Fruit fly (Drosophila melanogaster) whole organism, embryonic: ENCODE data around the gene Gcn5.

Experiments used
- ATbp ChIP-seq: fragments of 200-800 bp; sonication (Bioruptor generic); optimal IDR thresholded peaks from 2 replicates; lab custom pipeline; 2017; ENCODE audit warnings: missing biosample characterization, mild to moderate bottlenecking, missing genetic modification characterization, missing genetic modification reagents
- Adf1 ChIP-seq: fragments of 200-800 bp; sonication (Bioruptor generic); IDR thresholded peaks from 2 replicates; pipeline ENCODE4 v1.3.6; 2022; ENCODE audit warnings: missing biosample characterization, missing genetic modification characterization
- Atf6 ChIP-seq: fragments of 200-800 bp; sonication (Bioruptor generic); IDR thresholded peaks from 2 replicates; pipeline ENCODE4 v1.3.6; 2022; ENCODE audit warnings: missing biosample characterization, missing genetic modification characterization
- CG11398 ChIP-seq: fragments of 200-800 bp; sonication (Bioruptor generic); optimal IDR thresholded peaks from 2 replicates; lab custom pipeline; 2016; ENCODE audit warnings: missing biosample characterization, missing genetic modification characterization
- CG12299 ChIP-seq: fragments of 200-800 bp; sonication (Bioruptor generic); optimal IDR thresholded peaks from 2 replicates; lab custom pipeline; 2018; ENCODE audit warnings: missing biosample characterization, mild to moderate bottlenecking, missing genetic modification characterization
- CG13296 ChIP-seq: fragments of 200-800 bp; sonication (Bioruptor generic); optimal IDR thresholded peaks from 3 replicates; lab custom pipeline; 2018; ENCODE audit warnings: missing biosample characterization, mild to moderate bottlenecking, missing genetic modification characterization
- CG1529 ChIP-seq: fragments of 200-800 bp; sonication (Bioruptor generic); optimal IDR thresholded peaks from 3 replicates; lab custom pipeline; 2018; ENCODE audit warnings: missing biosample characterization, missing genetic modification characterization
- CG15601 ChIP-seq: fragments of 200-800 bp; sonication (Bioruptor generic); optimal IDR thresholded peaks from 3 replicates; lab custom pipeline; 2019; ENCODE audit warnings: missing biosample characterization, mild to moderate bottlenecking, missing genetic modification characterization, moderate library complexity
- CG3065 ChIP-seq: fragments of 200-800 bp; sonication (Bioruptor generic); optimal IDR thresholded peaks from 2 replicates; lab custom pipeline; 2016; ENCODE audit warnings: missing biosample characterization, missing genetic modification characterization
- CG31365 ChIP-seq: fragments of 200-800 bp; sonication (Bioruptor generic); optimal IDR thresholded peaks from 2 replicates; lab custom pipeline; 2018; ENCODE audit warnings: missing biosample characterization, mild to moderate bottlenecking, missing genetic modification characterization
- CG42726 ChIP-seq: fragments of 200-800 bp; sonication (Bioruptor generic); IDR thresholded peaks from 2 replicates; pipeline ENCODE4 v1.3.6; 2022; ENCODE audit warnings: missing biosample characterization, missing genetic modification characterization; ENCODE audit not compliant: partially characterized antibody
- CG4282 ChIP-seq: fragments of 200-800 bp; sonication (Bioruptor generic); optimal IDR thresholded peaks from 2 replicates; lab custom pipeline; 2016; ENCODE audit warnings: missing biosample characterization, missing genetic modification characterization
- CG4360 ChIP-seq: fragments of 200-800 bp; sonication (Bioruptor generic); IDR thresholded peaks from 2 replicates; pipeline ENCODE4 v1.3.6; 2022; ENCODE audit warnings: missing biosample characterization, missing genetic modification characterization
- CkIIα-i1 ChIP-seq: fragments of 200-800 bp; sonication (Bioruptor generic); IDR thresholded peaks from 2 replicates; pipeline ENCODE4 v1.3.6; 2022; ENCODE audit warnings: missing biosample characterization, missing genetic modification characterization
- CrebB ChIP-seq: fragments of 200-800 bp; sonication (Bioruptor generic); optimal IDR thresholded peaks from 3 replicates; lab custom pipeline; 2018; ENCODE audit warnings: missing biosample characterization, mild to moderate bottlenecking, missing genetic modification characterization
- Ets65A ChIP-seq: fragments of 200-800 bp; sonication (Bioruptor generic); peaks from one replicate; lab custom pipeline; 2016; ENCODE audit warnings: missing biosample characterization, missing genetic modification characterization
- Hr39 ChIP-seq: fragments of >200 bp; optimal IDR thresholded peaks from 2 replicates; lab custom pipeline; 2017
- Mes4 ChIP-seq: fragments of 200-800 bp; sonication (Bioruptor generic); optimal IDR thresholded peaks from 2 replicates; lab custom pipeline; 2016; ENCODE audit warnings: missing biosample characterization, missing genetic modification characterization
- Pdp1 ChIP-seq, 2 experiments: fragments of 200-800 bp; sonication (Bioruptor generic); optimal IDR thresholded peaks; 3 replicates each; lab custom pipeline; 2016; ENCODE audit warnings: missing biosample characterization in 2 of 2, missing genetic modification characterization in 2 of 2, mild to moderate bottlenecking in 1 of 2, moderate library complexity in 1 of 2
- Sox100B ChIP-seq: fragments of 200-800 bp; sonication (Bioruptor generic); optimal IDR thresholded peaks from 3 replicates; lab custom pipeline; 2018; ENCODE audit warnings: missing biosample characterization, mild to moderate bottlenecking, missing genetic modification characterization
- Taf1 ChIP-seq: fragments of 200-800 bp; sonication (Bioruptor generic); IDR thresholded peaks from 2 replicates; pipeline ENCODE4 v1.3.6; 2022; ENCODE audit warnings: missing biosample characterization, missing genetic modification characterization
- bbx ChIP-seq: fragments of 200-800 bp; sonication (Bioruptor generic); IDR thresholded peaks from 2 replicates; pipeline ENCODE4 v1.3.6; 2022; ENCODE audit warnings: missing biosample characterization, missing genetic modification characterization; ENCODE audit not compliant: partially characterized antibody
- bowl ChIP-seq: fragments of 200-800 bp; sonication (Bioruptor generic); IDR thresholded peaks from 2 replicates; pipeline ENCODE4 v1.3.6; 2022; ENCODE audit warnings: missing biosample characterization, missing genetic modification characterization
- dmrt11E ChIP-seq: fragments of 200-800 bp; sonication (Bioruptor generic); optimal IDR thresholded peaks from 3 replicates; lab custom pipeline; 2018; ENCODE audit warnings: missing biosample characterization, mild to moderate bottlenecking, missing genetic modification characterization, moderate library complexity
- emc ChIP-seq: fragments of 200-800 bp; sonication (Bioruptor generic); optimal IDR thresholded peaks from 2 replicates; lab custom pipeline; 2016; ENCODE audit warnings: missing biosample characterization, missing genetic modification characterization
- ftz-f1 ChIP-seq: fragments of 200-800 bp; sonication (Bioruptor generic); optimal IDR thresholded peaks from 2 replicates; lab custom pipeline; 2016; ENCODE audit warnings: missing biosample characterization, missing genetic modification characterization
- gcm2 ChIP-seq: fragments of 200-800 bp; sonication (Bioruptor generic); optimal IDR thresholded peaks from 2 replicates; lab custom pipeline; 2016; ENCODE audit warnings: missing biosample characterization, missing genetic modification characterization
- gem ChIP-seq: fragments of 200-800 bp; sonication (Bioruptor generic); optimal IDR thresholded peaks from 2 replicates; lab custom pipeline; 2019; ENCODE audit warnings: missing biosample characterization, mild to moderate bottlenecking, missing genetic modification characterization, moderate library complexity
- hth ChIP-seq: fragments of >200 bp; optimal IDR thresholded peaks from 2 replicates; lab custom pipeline; 2017; ENCODE audit warnings: inconsistent platforms
- ken ChIP-seq: fragments of 200-800 bp; sonication (Bioruptor generic); IDR thresholded peaks from 3 replicates; pipeline ENCODE4 v1.3.6; 2022; ENCODE audit warnings: missing biosample characterization, missing genetic modification characterization
- luna ChIP-seq: fragments of 200-800 bp; sonication (Bioruptor generic); optimal IDR thresholded peaks from 2 replicates; lab custom pipeline; 2016; ENCODE audit warnings: missing biosample characterization, missing genetic modification characterization
- nerfin-2 ChIP-seq: fragments of 200-800 bp; sonication (Bioruptor generic); IDR thresholded peaks from 2 replicates; pipeline ENCODE4 v1.3.6; 2022; ENCODE audit warnings: missing biosample characterization, missing genetic modification characterization; ENCODE audit not compliant: partially characterized antibody
- pan ChIP-seq, 4 experiments: fragments of >200 bp in 3 of 4; fragments of 200-800 bp in 1 of 4; sonication (Bioruptor generic) in 1 of 4; optimal IDR thresholded peaks in 3 of 4; IDR thresholded peaks in 1 of 4; 2 replicates each; pipeline versions ENCODE4 v1.3.6 to Lab custom; 2017 to 2022; ENCODE audit warnings: missing biosample characterization in 2 of 4, missing genetic modification characterization in 2 of 4, mixed read lengths in 1 of 4
- rib ChIP-seq: fragments of 200-800 bp; sonication (Bioruptor generic); IDR thresholded peaks from 2 replicates; pipeline ENCODE4 v1.3.6; 2022; ENCODE audit warnings: missing biosample characterization, missing genetic modification characterization
- ro ChIP-seq: fragments of 200-800 bp; sonication (Bioruptor generic); IDR thresholded peaks from 2 replicates; pipeline ENCODE4 v1.3.6; 2022; ENCODE audit warnings: missing biosample characterization, missing genetic modification characterization
- sc ChIP-seq, 3 experiments: fragments of >200 bp in 2 of 3; fragments of 200-800 bp in 1 of 3; sonication (Bioruptor generic) in 1 of 3; optimal IDR thresholded peaks; 2 replicates in 2 of 3; 3 replicates in 1 of 3; lab custom pipeline; 2017; ENCODE audit warnings: mild to moderate bottlenecking in 1 of 3, missing biosample characterization in 1 of 3, missing genetic modification characterization in 1 of 3, missing genetic modification reagents in 1 of 3
- schlank ChIP-seq: fragments of 200-800 bp; sonication (Bioruptor generic); optimal IDR thresholded peaks from 2 replicates; lab custom pipeline; 2018; ENCODE audit warnings: missing biosample characterization, mild to moderate bottlenecking, missing genetic modification characterization
- shn ChIP-seq: fragments of 200-800 bp; sonication (Bioruptor generic); optimal IDR thresholded peaks from 3 replicates; lab custom pipeline; 2016; ENCODE audit warnings: missing biosample characterization, missing genetic modification characterization
- tgo ChIP-seq: fragments of 200-800 bp; sonication (Bioruptor generic); IDR thresholded peaks from 3 replicates; pipeline ENCODE4 v1.3.6; 2022; ENCODE audit warnings: missing biosample characterization, missing genetic modification characterization
- tup ChIP-seq: fragments of 200-800 bp; sonication (Bioruptor generic); optimal IDR thresholded peaks from 2 replicates; lab custom pipeline; 2016; ENCODE audit warnings: missing biosample characterization, mild to moderate bottlenecking, missing genetic modification characterization, moderate library complexity

Gene Gcn5

dm6 chr3L:12533392-12534070, 9.7 kb upstream of the Gcn5 start, which contains the start of the genes Tsf2 and CG34242 (continued):
- TF ChIP-seq bbx: no peak
- peak; percentile 60 for TF ChIP-seq ATbp (GFP tag; lab: Kevin White, UChicago)
- no peak for TF ChIP-seq Adf1 (GFP tag; lab: Robert Waterston, UW)
- no peak for TF ChIP-seq Hr39
- TF ChIP-seq ken: peak; percentile 77; the same call in 2 of the 3 replicates
- peak; percentile 87 for TF ChIP-seq Taf1 (GFP tag; lab: Robert Waterston, UW)
- no peak for TF ChIP-seq sc (optimal IDR thresholded peaks at IDR 0.05; lab: Kevin White, UChicago)
- TF ChIP-seq sc (GFP tag; optimal IDR thresholded peaks at IDR 0.05; lab: Kevin White, UChicago): no peak
- no peak for TF ChIP-seq schlank (tag; lab: Kevin White, UChicago)
- no peak for TF ChIP-seq emc (GFP tag; lab: Kevin White, UChicago)
- no peak for TF ChIP-seq Sox100B
- no peak for TF ChIP-seq CG42726 (GFP tag; lab: Robert Waterston, UW)
- TF ChIP-seq dmrt11E (tag; lab: Kevin White, UChicago): no peak
- no peak for TF ChIP-seq CG11398
- peak; percentile 92 for TF ChIP-seq Atf6 (GFP tag; lab: Robert Waterston, UW)
- no peak for TF ChIP-seq luna (GFP tag; lab: Kevin White, UChicago)
- TF ChIP-seq CrebB (tag; lab: Kevin White, UChicago): no peak
- TF ChIP-seq pan (optimal IDR thresholded peaks at IDR 0.05; lab: Kevin White, UChicago): no peak
- peak in 1 of 2 experiments; percentile 96 for TF ChIP-seq pan (GFP tag; optimal IDR thresholded peaks at IDR 0.05 in 1 of 2, IDR thresholded peaks at IDR 0.05 in 1 of 2)
- TF ChIP-seq Pdp1 (GFP tag; optimal IDR thresholded peaks at IDR 0.05; lab: Kevin White, UChicago): peak in 1 of 2 experiments; percentile 26
- TF ChIP-seq CG3065 (GFP tag; lab: Kevin White, UChicago): no peak
- no peak for TF ChIP-seq hth (lab: Kevin White, UChicago)
- TF ChIP-seq gem (tag; lab: Kevin White, UChicago): peak; percentile 81
- peak; percentile 72 for TF ChIP-seq rib
- TF ChIP-seq CG12299: peak; percentile 16
- TF ChIP-seq gcm2 (GFP tag; lab: Kevin White, UChicago): no peak
- no peak for TF ChIP-seq ftz-f1 (GFP tag; lab: Kevin White, UChicago)
- no peak for TF ChIP-seq CG4282
- peak; percentile 63 for TF ChIP-seq CG4360
- TF ChIP-seq tgo (GFP tag; lab: Robert Waterston, UW): peak; percentile 94
- TF ChIP-seq CG31365 (tag; lab: Kevin White, UChicago): peak; percentile 16
- TF ChIP-seq shn (GFP tag; lab: Kevin White, UChicago): no peak
- TF ChIP-seq Mes4: no peak
- TF ChIP-seq tup: peak; percentile 60
- no peak for TF ChIP-seq CkIIα-i1
- no peak for TF ChIP-seq CG1529
- TF ChIP-seq ro (GFP tag; lab: Robert Waterston, UW): peak; percentile 89
- peak; percentile 78 for TF ChIP-seq CG13296 (GFP tag; lab: Kevin White, UChicago)

- TF ChIP-seq Ets65A: peak; percentile 36
- peak; percentile 30; the same call in 1 of the 2 replicates for TF ChIP-seq nerfin-2
- TF ChIP-seq bowl: no peak
- no peak for TF ChIP-seq CG15601 (tag; lab: Kevin White, UChicago)
Observed at dm6 chr3L:12532220-12532619, 8.4 kb upstream of the Gcn5 start.
